Worm (Caenorhabditis elegans) whole organism, mixed stage, embryonic: ENCODE results near the gene mth-2.

ENCODE experiments used
- bed-3 ChIP-seq: fragments of 200-800 bp; sonication (Bioruptor generic); optimal IDR thresholded peaks from 3 replicates; lab custom pipeline; 2018; ENCODE audit warnings: mild to moderate bottlenecking, missing genetic modification characterization, moderate library complexity, missing compliant biosample characterization
- ceh-39 ChIP-seq: fragments of 150-350 bp; optimal IDR thresholded peaks from 2 replicates; lab custom pipeline; 2014; ENCODE audit warnings: missing biosample characterization, missing genetic modification characterization
- ceh-43 ChIP-seq: fragments of 200-800 bp; sonication (Bioruptor generic); optimal IDR thresholded peaks from 2 replicates; lab custom pipeline; 2018; ENCODE audit warnings: mild to moderate bottlenecking, missing genetic modification characterization, moderate library complexity, missing compliant biosample characterization
- ceh-83 ChIP-seq: fragments of 200-800 bp; sonication (Bioruptor generic); optimal IDR thresholded peaks from 2 replicates; lab custom pipeline; 2018; ENCODE audit warnings: mild to moderate bottlenecking, missing genetic modification characterization, missing compliant biosample characterization
- cnd-1 ChIP-seq: fragments of 200-800 bp; sonication (Bioruptor generic); optimal IDR thresholded peaks from 2 replicates; lab custom pipeline; 2018; ENCODE audit warnings: mild to moderate bottlenecking, missing genetic modification characterization, missing compliant biosample characterization
- drap-1 ChIP-seq: fragments of 200-800 bp; sonication (Bioruptor generic); optimal IDR thresholded peaks from 3 replicates; lab custom pipeline; 2018; ENCODE audit warnings: mild to moderate bottlenecking, missing genetic modification characterization, missing compliant biosample characterization
- elt-1 ChIP-seq: sonication (generic microtip); optimal IDR thresholded peaks from 2 replicates; lab custom pipeline; 2017; ENCODE audit warnings: missing genetic modification characterization, mild to moderate bottlenecking, missing compliant biosample characterization, antibody characterized with exemption, moderate library complexity, borderline replicate concordance; ENCODE audit not compliant: insufficient read depth
- elt-3 ChIP-seq: fragments of 150-350 bp; optimal IDR thresholded peaks from 2 replicates; lab custom pipeline; 2014; ENCODE audit warnings: missing biosample characterization, missing genetic modification characterization
- hlh-1 ChIP-seq: fragments of 150-350 bp; optimal IDR thresholded peaks from 2 replicates; lab custom pipeline; 2014; ENCODE audit warnings: missing biosample characterization, missing genetic modification reagents, missing genetic modification characterization
- lsy-2 ChIP-seq: fragments of 150-350 bp; optimal IDR thresholded peaks from 2 replicates; lab custom pipeline; 2014; ENCODE audit warnings: missing biosample characterization, missing genetic modification characterization
- mep-1 ChIP-seq: fragments of 150-350 bp; optimal IDR thresholded peaks from 2 replicates; lab custom pipeline; 2017; ENCODE audit warnings: missing biosample characterization, missing genetic modification reagents, missing genetic modification characterization, inconsistent platforms
- mls-2 ChIP-seq: sonication (generic microtip); optimal IDR thresholded peaks from 2 replicates; lab custom pipeline; 2016; ENCODE audit warnings: mild to moderate bottlenecking, missing genetic modification characterization, moderate library complexity, missing compliant biosample characterization
- nhr-237 ChIP-seq: fragments of 150-350 bp; optimal IDR thresholded peaks from 2 replicates; lab custom pipeline; 2014; ENCODE audit warnings: missing biosample characterization, missing genetic modification characterization
- nhr-28 ChIP-seq: fragments of 150-350 bp; optimal IDR thresholded peaks from 2 replicates; lab custom pipeline; 2014; ENCODE audit warnings: missing biosample characterization, missing genetic modification characterization
- nhr-76 ChIP-seq: sonication (generic microtip); optimal IDR thresholded peaks from 2 replicates; lab custom pipeline; 2017; ENCODE audit warnings: missing biosample characterization, missing genetic modification characterization
- pha-4 ChIP-seq: fragments of 150-350 bp; optimal IDR thresholded peaks from 2 replicates; lab custom pipeline; 2018; ENCODE audit warnings: missing biosample characterization, missing genetic modification reagents, missing genetic modification characterization
- snpc-4 ChIP-seq: fragments of 150-350 bp; optimal IDR thresholded peaks from 2 replicates; lab custom pipeline; 2014; ENCODE audit warnings: missing biosample characterization, missing genetic modification characterization
- tbx-8 ChIP-seq: fragments of 200-800 bp; sonication (Bioruptor generic); optimal IDR thresholded peaks from 2 replicates; lab custom pipeline; 2018; ENCODE audit warnings: mild to moderate bottlenecking, missing genetic modification characterization, moderate library complexity, missing compliant biosample characterization
- unc-39 ChIP-seq: fragments of 150-350 bp; optimal IDR thresholded peaks from 2 replicates; lab custom pipeline; 2014; ENCODE audit warnings: missing biosample characterization, missing genetic modification characterization
- unc-62 ChIP-seq: fragments of 150-350 bp; optimal IDR thresholded peaks from 2 replicates; lab custom pipeline; 2014; ENCODE audit warnings: missing biosample characterization, missing genetic modification reagents, missing genetic modification characterization
- ztf-11 ChIP-seq: fragments of 150-350 bp; optimal IDR thresholded peaks from 2 replicates; lab custom pipeline; 2014; ENCODE audit warnings: missing biosample characterization, missing genetic modification characterization

Gene mth-2

ce11 chrII:4152864-4153263 is 41.2 kb downstream of the mth-2 start:
- no peak for TF ChIP-seq ceh-43 (GFP tag; lab: Kevin White, UChicago)
- TF ChIP-seq nhr-28 (tag; lab: Kevin White, UChicago) = no peak
- peak; percentile 54 for TF ChIP-seq ceh-83 (GFP tag; lab: Kevin White, UChicago)
- no peak for TF ChIP-seq ceh-39 (tag; lab: Kevin White, UChicago)

ce11 chrII:4151499-4152132 is 42.5 kb downstream of the mth-2 start:
- TF ChIP-seq hlh-1 (tag; lab: Kevin White, UChicago) = no peak
- no peak for TF ChIP-seq nhr-28 (tag; lab: Kevin White, UChicago)
- no peak for TF ChIP-seq pha-4 (tag; lab: Kevin White, UChicago)
- no peak for TF ChIP-seq nhr-76 (tag; lab: Kevin White, UChicago)
- no peak for TF ChIP-seq unc-62 (GFP tag; lab: Kevin White, UChicago)
- TF ChIP-seq nhr-237 (tag; lab: Kevin White, UChicago) = no peak
- TF ChIP-seq lsy-2 = no peak
- peak; percentile 69 for TF ChIP-seq elt-1 (tag; lab: Kevin White, UChicago)
- TF ChIP-seq, all 35 proteins: peak for 1

ce11 chrII:4150211-4150610 is 43.9 kb downstream of the mth-2 start:
- TF ChIP-seq drap-1 (GFP tag; lab: Kevin White, UChicago) (no peak), bed-3 (no peak), mls-2 (tag; lab: Kevin White, UChicago) (no peak)

- TF ChIP-seq mls-2 (tag; lab: Kevin White, UChicago) = no peak
- TF ChIP-seq tbx-8 (GFP tag; lab: Kevin White, UChicago) = no peak
- TF ChIP-seq elt-1 (tag; lab: Kevin White, UChicago) = no peak
- TF ChIP-seq cnd-1 = no peak
- no peak for TF ChIP-seq ztf-11 (tag; lab: Kevin White, UChicago)
- no peak for TF ChIP-seq elt-3 (tag; lab: Kevin White, UChicago)
- no peak for TF ChIP-seq nhr-237 (tag; lab: Kevin White, UChicago)
- TF ChIP-seq snpc-4 (tag; lab: Kevin White, UChicago) = no peak
- TF ChIP-seq unc-39 (tag; lab: Kevin White, UChicago) = no peak
- TF ChIP-seq mep-1 (tag; lab: Kevin White, UChicago) = no peak
Observed at ce11 chrII:4146039-4146438, 48.1 kb downstream of the mth-2 start, which contains the start of gene F56D3.1. Gene F56D3.1, plus strand, starts transcription at chrII:4146339.
